Worm (Caenorhabditis elegans) whole organism, mixed stage, embryonic: ENCODE data around the gene T04A11.1.
"Not testable (repeated sequence)": the region's sequence is repeated elsewhere in the genome, so short reads cannot be mapped to it uniquely, and the experiment has no call there.

Experiments used
- M03D4.4 ChIP-seq: sonication (generic microtip); optimal IDR thresholded peaks from 2 replicates; lab custom pipeline; 2017; ENCODE audit warnings: mild to moderate bottlenecking, missing genetic modification characterization, missing compliant biosample characterization
- bed-3 ChIP-seq: fragments of 200-800 bp; sonication (Bioruptor generic); optimal IDR thresholded peaks from 3 replicates; lab custom pipeline; 2018; ENCODE audit warnings: mild to moderate bottlenecking, missing genetic modification characterization, moderate library complexity, missing compliant biosample characterization
- blmp-1 ChIP-seq: fragments of 150-350 bp; optimal IDR thresholded peaks from 2 replicates; lab custom pipeline; 2014; ENCODE audit warnings: missing biosample characterization, missing genetic modification characterization
- ceh-39 ChIP-seq: fragments of 150-350 bp; optimal IDR thresholded peaks from 2 replicates; lab custom pipeline; 2014; ENCODE audit warnings: missing biosample characterization, missing genetic modification characterization
- ceh-43 ChIP-seq: fragments of 200-800 bp; sonication (Bioruptor generic); optimal IDR thresholded peaks from 2 replicates; lab custom pipeline; 2018; ENCODE audit warnings: mild to moderate bottlenecking, missing genetic modification characterization, moderate library complexity, missing compliant biosample characterization
- ceh-83 ChIP-seq: fragments of 200-800 bp; sonication (Bioruptor generic); optimal IDR thresholded peaks from 2 replicates; lab custom pipeline; 2018; ENCODE audit warnings: mild to moderate bottlenecking, missing genetic modification characterization, missing compliant biosample characterization
- ces-1 ChIP-seq: fragments of 150-350 bp; optimal IDR thresholded peaks from 2 replicates; lab custom pipeline; 2014; ENCODE audit warnings: missing biosample characterization, missing genetic modification reagents, missing genetic modification characterization
- cnd-1 ChIP-seq: fragments of 200-800 bp; sonication (Bioruptor generic); optimal IDR thresholded peaks from 2 replicates; lab custom pipeline; 2018; ENCODE audit warnings: mild to moderate bottlenecking, missing genetic modification characterization, missing compliant biosample characterization
- elt-1 ChIP-seq: sonication (generic microtip); optimal IDR thresholded peaks from 2 replicates; lab custom pipeline; 2017; ENCODE audit warnings: missing genetic modification characterization, mild to moderate bottlenecking, missing compliant biosample characterization, antibody characterized with exemption, moderate library complexity, borderline replicate concordance; ENCODE audit not compliant: insufficient read depth
- elt-3 ChIP-seq: fragments of 150-350 bp; optimal IDR thresholded peaks from 2 replicates; lab custom pipeline; 2014; ENCODE audit warnings: missing biosample characterization, missing genetic modification characterization
- ham-2 ChIP-seq: fragments of 200-800 bp; sonication (Bioruptor generic); optimal IDR thresholded peaks from 2 replicates; lab custom pipeline; 2018; ENCODE audit warnings: mild to moderate bottlenecking, missing genetic modification characterization, missing compliant biosample characterization
- hlh-1 ChIP-seq: fragments of 150-350 bp; optimal IDR thresholded peaks from 2 replicates; lab custom pipeline; 2014; ENCODE audit warnings: missing biosample characterization, missing genetic modification reagents, missing genetic modification characterization
- lin-13 ChIP-seq: fragments of 150-350 bp; optimal IDR thresholded peaks from 2 replicates; lab custom pipeline; 2014; ENCODE audit warnings: missing biosample characterization, missing genetic modification characterization
- lin-32 ChIP-seq: fragments of 200-800 bp; sonication (Bioruptor generic); optimal IDR thresholded peaks from 2 replicates; lab custom pipeline; 2018; ENCODE audit warnings: mild to moderate bottlenecking, missing genetic modification characterization, missing compliant biosample characterization
- lsy-2 ChIP-seq: fragments of 150-350 bp; optimal IDR thresholded peaks from 2 replicates; lab custom pipeline; 2014; ENCODE audit warnings: missing biosample characterization, missing genetic modification characterization
- mab-5 ChIP-seq: fragments of 150-350 bp; optimal IDR thresholded peaks from 2 replicates; lab custom pipeline; 2014; ENCODE audit warnings: missing biosample characterization, missing genetic modification characterization
- mep-1 ChIP-seq: fragments of 150-350 bp; optimal IDR thresholded peaks from 2 replicates; lab custom pipeline; 2017; ENCODE audit warnings: missing biosample characterization, missing genetic modification reagents, missing genetic modification characterization, inconsistent platforms
- mls-2 ChIP-seq: sonication (generic microtip); optimal IDR thresholded peaks from 2 replicates; lab custom pipeline; 2016; ENCODE audit warnings: mild to moderate bottlenecking, missing genetic modification characterization, moderate library complexity, missing compliant biosample characterization
- nhr-12 ChIP-seq: fragments of 150-350 bp; optimal IDR thresholded peaks from 2 replicates; lab custom pipeline; 2014; ENCODE audit warnings: missing biosample characterization, missing genetic modification characterization
- nhr-2 ChIP-seq: fragments of 150-350 bp; optimal IDR thresholded peaks from 2 replicates; lab custom pipeline; 2014; ENCODE audit warnings: missing biosample characterization, missing genetic modification characterization
- nhr-237 ChIP-seq: fragments of 150-350 bp; optimal IDR thresholded peaks from 2 replicates; lab custom pipeline; 2014; ENCODE audit warnings: missing biosample characterization, missing genetic modification characterization
- nhr-28 ChIP-seq: fragments of 150-350 bp; optimal IDR thresholded peaks from 2 replicates; lab custom pipeline; 2014; ENCODE audit warnings: missing biosample characterization, missing genetic modification characterization
- nhr-76 ChIP-seq: sonication (generic microtip); optimal IDR thresholded peaks from 2 replicates; lab custom pipeline; 2017; ENCODE audit warnings: missing biosample characterization, missing genetic modification characterization
- sem-2 ChIP-seq: fragments of 200-800 bp; sonication (Bioruptor generic); optimal IDR thresholded peaks from 2 replicates; lab custom pipeline; 2018; ENCODE audit warnings: mild to moderate bottlenecking, missing genetic modification characterization, missing compliant biosample characterization
- snpc-4 ChIP-seq: fragments of 150-350 bp; optimal IDR thresholded peaks from 2 replicates; lab custom pipeline; 2014; ENCODE audit warnings: missing biosample characterization, missing genetic modification characterization
- sptf-1 ChIP-seq: sonication (generic microtip); optimal IDR thresholded peaks from 2 replicates; lab custom pipeline; 2017; ENCODE audit warnings: mild to moderate bottlenecking, missing genetic modification characterization, moderate library complexity, missing compliant biosample characterization
- tbx-8 ChIP-seq: fragments of 200-800 bp; sonication (Bioruptor generic); optimal IDR thresholded peaks from 2 replicates; lab custom pipeline; 2018; ENCODE audit warnings: mild to moderate bottlenecking, missing genetic modification characterization, moderate library complexity, missing compliant biosample characterization
- unc-120 ChIP-seq: sonication (generic microtip); optimal IDR thresholded peaks from 2 replicates; lab custom pipeline; 2017; ENCODE audit warnings: missing genetic modification characterization, missing compliant biosample characterization; ENCODE audit not compliant: poor library complexity, severe bottlenecking
- unc-62 ChIP-seq: fragments of 150-350 bp; optimal IDR thresholded peaks from 2 replicates; lab custom pipeline; 2014; ENCODE audit warnings: missing biosample characterization, missing genetic modification reagents, missing genetic modification characterization
- ztf-11 ChIP-seq: fragments of 150-350 bp; optimal IDR thresholded peaks from 2 replicates; lab custom pipeline; 2014; ENCODE audit warnings: missing biosample characterization, missing genetic modification characterization

T04A11.1 gene

DNA sequence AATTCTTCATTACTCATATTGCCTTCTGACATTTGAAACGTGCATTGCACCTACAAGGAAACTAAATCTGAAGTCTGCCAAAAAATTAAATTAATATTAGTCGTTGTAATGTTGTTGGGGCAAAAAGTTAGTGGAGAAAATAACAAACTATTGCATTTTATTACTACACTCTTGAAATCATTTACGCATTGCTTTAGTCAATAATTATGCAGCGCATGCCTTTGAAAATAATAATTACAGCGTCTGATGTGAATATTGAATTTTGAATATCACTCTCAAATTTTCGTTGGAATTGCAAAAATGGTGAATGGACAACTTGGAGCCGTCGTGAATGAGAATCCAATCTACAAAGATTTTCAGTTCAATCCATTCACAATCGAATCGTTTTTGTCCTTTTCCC, 21.4 kb upstream of the T04A11.1 start, which contains the start of gene sru-19:
TSS of gene sru-19 (plus strand) at position 301 of the 400 bp plus-strand sequence.
- no peak for TF ChIP-seq M03D4.4 (tag; lab: Kevin White, UChicago)
- no peak for TF ChIP-seq mls-2
- no peak for TF ChIP-seq elt-1 (tag; lab: Kevin White, UChicago)
- TF ChIP-seq cnd-1: no peak
- TF ChIP-seq bed-3 (GFP tag; lab: Kevin White, UChicago): no peak
- TF ChIP-seq sem-2 (GFP tag; lab: Kevin White, UChicago): no peak
- no peak for TF ChIP-seq nhr-76 (tag; lab: Kevin White, UChicago)
- TF ChIP-seq lin-32: no peak
- no peak for TF ChIP-seq mab-5 (tag; lab: Kevin White, UChicago)
- no peak for TF ChIP-seq unc-62 (GFP tag; lab: Kevin White, UChicago)
- no peak for TF ChIP-seq ces-1 (GFP tag; lab: Kevin White, UChicago)
- no peak for TF ChIP-seq ham-2 (GFP tag; lab: Kevin White, UChicago)
- TF ChIP-seq elt-3: no peak
- TF ChIP-seq, all 35 proteins: peak for 0

DNA sequence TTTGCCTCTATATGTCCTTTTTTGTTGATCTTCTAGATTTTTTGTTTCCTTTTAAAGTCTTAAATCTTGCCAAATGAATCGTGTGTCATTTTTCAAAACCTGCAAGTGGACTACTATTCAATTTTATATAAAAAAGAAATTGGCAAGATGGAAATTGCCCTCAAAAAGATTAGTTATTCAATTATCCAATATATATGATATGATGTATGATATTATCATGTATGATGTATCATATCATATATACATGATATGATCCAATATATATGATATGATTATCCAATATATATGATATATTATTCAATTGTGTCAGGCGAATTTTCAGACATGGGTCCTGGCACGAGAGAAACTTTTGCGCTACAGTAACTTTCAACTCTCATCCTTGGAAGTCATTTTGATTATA, 18.4 kb upstream of the T04A11.1 start, which contains the start of gene sru-20:
TSS of gene sru-20 (plus strand) at position 301 of the 400 bp plus-strand sequence.
- no peak for TF ChIP-seq snpc-4
- no peak for TF ChIP-seq M03D4.4 (tag; lab: Kevin White, UChicago)
- TF ChIP-seq ztf-11 (tag; lab: Kevin White, UChicago): no peak
- TF ChIP-seq ham-2 (GFP tag; lab: Kevin White, UChicago): no peak
- TF ChIP-seq nhr-28 (tag; lab: Kevin White, UChicago): no peak
- no peak for TF ChIP-seq ces-1 (GFP tag; lab: Kevin White, UChicago)
- TF ChIP-seq nhr-76 (tag; lab: Kevin White, UChicago): no peak
- no peak for TF ChIP-seq lsy-2 (tag; lab: Kevin White, UChicago)
- no peak for TF ChIP-seq cnd-1
- TF ChIP-seq hlh-1 (tag; lab: Kevin White, UChicago): no peak
- no peak for TF ChIP-seq nhr-12 (tag; lab: Kevin White, UChicago)

DNA sequence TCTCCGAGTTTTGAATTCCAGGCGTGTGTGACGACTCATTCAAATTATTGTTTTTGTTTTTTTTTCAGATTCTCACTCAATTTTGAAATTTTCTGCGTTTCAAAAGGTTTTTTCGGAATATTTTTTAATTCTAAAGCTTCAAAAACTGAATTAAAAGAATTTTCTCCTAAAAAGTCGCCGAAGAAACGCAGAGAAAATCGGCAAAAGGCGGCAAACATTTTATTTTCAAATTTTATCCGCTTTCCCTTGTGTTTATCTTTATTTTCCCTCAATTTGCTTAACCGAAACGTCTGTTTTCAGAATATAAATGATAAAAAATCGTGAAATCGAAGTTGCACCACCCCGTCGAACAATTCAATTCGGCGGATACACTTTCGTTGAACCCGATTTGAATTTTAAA, 13.6 kb upstream of the T04A11.1 start, which contains the start of gene him-6:
TSS of gene him-6 (plus strand) at position 301 of the 400 bp plus-strand sequence.
- TF ChIP-seq bed-3 (GFP tag; lab: Kevin White, UChicago) (no peak), mep-1 (tag; lab: Kevin White, UChicago) (no peak), snpc-4 (no peak), ceh-83 (GFP tag; lab: Kevin White, UChicago) (no peak), hlh-1 (tag; lab: Kevin White, UChicago) (no peak), ceh-39 (no peak), cnd-1 (no peak), blmp-1 (tag; lab: Kevin White, UChicago) (no peak), nhr-28 (tag; lab: Kevin White, UChicago) (no peak)
- TF ChIP-seq, all 35 proteins: peak for 0

ce11 chrIV:12487194-12487593, 10.4 kb upstream of the T04A11.1 start, which contains the start of gene sru-26:
Gene sru-26, plus strand, starts transcription at chrIV:12487494.
- TF ChIP-seq mep-1 (tag; lab: Kevin White, UChicago) (no peak), cnd-1 (no peak), nhr-237 (no peak), unc-120 (tag; lab: Kevin White, UChicago) (no peak), nhr-2 (tag; lab: Kevin White, UChicago) (no peak), lin-13 (no peak), ztf-11 (tag; lab: Kevin White, UChicago) (no peak), hlh-1 (tag; lab: Kevin White, UChicago) (no peak), unc-62 (GFP tag; lab: Kevin White, UChicago) (no peak), tbx-8 (no peak), sem-2 (GFP tag; lab: Kevin White, UChicago) (no peak), nhr-28 (tag; lab: Kevin White, UChicago) (no peak), mls-2 (no peak)

DNA sequence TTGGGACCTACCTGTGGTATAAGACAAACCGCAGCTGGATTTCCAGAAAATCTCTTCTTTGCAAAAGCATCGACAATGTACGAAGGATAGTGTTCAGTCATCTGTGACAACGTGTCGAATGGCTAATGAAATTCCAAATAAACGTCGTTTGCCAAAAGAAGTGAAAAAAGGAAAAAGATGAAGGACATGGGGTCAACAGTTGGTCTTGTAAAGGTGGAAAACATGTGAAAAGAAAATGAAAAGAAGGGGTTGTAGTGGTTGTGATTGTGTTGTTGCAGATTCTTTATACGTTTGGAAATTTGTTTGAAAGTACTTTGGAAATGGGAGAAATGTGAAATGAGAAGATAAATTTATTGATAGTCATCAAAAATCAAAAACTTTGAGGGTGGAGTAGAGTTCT, 7.6 kb upstream of the T04A11.1 start, which contains the start of gene T04A11.4:
TSS of gene T04A11.4 (minus strand) at position 101 of the 400 bp plus-strand sequence.
- TF ChIP-seq sptf-1; nhr-12 (tag; lab: Kevin White, UChicago); blmp-1 (tag; lab: Kevin White, UChicago): not testable (repeated sequence)

DNA sequence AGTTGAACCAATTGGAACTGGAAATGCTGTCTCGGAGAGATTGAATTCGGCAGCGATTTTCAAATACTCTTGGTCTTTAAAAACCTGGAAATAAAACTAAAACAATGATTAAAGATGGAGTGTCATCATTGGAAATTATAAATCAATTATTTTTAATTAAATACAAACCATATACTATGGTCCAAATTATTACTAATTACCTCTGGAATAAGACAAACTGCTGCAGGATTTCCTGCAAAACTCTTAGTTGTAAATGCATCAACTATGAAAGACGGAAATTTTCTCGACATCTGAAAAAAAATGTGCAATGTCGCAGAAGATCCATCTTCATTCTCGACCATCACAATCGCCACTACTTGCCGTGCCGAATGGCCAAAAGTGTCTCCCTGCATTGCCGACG, 1.9 kb upstream of the T04A11.1 start, which contains the start of gene igdb-1:
TSS of gene igdb-1 (plus strand) at position 301 of the 400 bp plus-strand sequence.
- not testable (repeated sequence) for TF ChIP-seq snpc-4; sem-2 (GFP tag; lab: Kevin White, UChicago); ceh-43 (GFP tag; lab: Kevin White, UChicago)
